Fruit fly (Drosophila melanogaster) whole organism, adult: ENCODE measurements around the gene Cip4.
A peak's percentile ranks its signal among the peaks of the same experiment; 100 is the strongest.

Experiments
- CG11617 ChIP-seq: fragments of 200-800 bp; sonication (Bioruptor generic); optimal IDR thresholded peaks from 2 replicates; lab custom pipeline; 2017; ENCODE audit warnings: mild to moderate bottlenecking, missing biosample characterization, missing genetic modification reagents, missing genetic modification characterization
- CG12768 ChIP-seq: fragments of 200-800 bp; sonication (Bioruptor generic); optimal IDR thresholded peaks from 2 replicates; lab custom pipeline; 2017; ENCODE audit warnings: missing biosample characterization, missing genetic modification characterization, mild to moderate bottlenecking, moderate library complexity, missing genetic modification reagents
- CG14711 ChIP-seq: fragments of 200-800 bp; sonication (Bioruptor generic); optimal IDR thresholded peaks from 2 replicates; lab custom pipeline; 2018; ENCODE audit warnings: missing biosample characterization, mild to moderate bottlenecking, missing genetic modification characterization, moderate library complexity
- CG1620 ChIP-seq: fragments of 200-800 bp; sonication (Bioruptor generic); optimal IDR thresholded peaks from 2 replicates; lab custom pipeline; 2016; ENCODE audit warnings: missing biosample characterization, missing genetic modification characterization
- CG33017 ChIP-seq: fragments of 200-800 bp; sonication (Bioruptor generic); optimal IDR thresholded peaks from 2 replicates; lab custom pipeline; 2018; ENCODE audit warnings: missing biosample characterization, mild to moderate bottlenecking, missing genetic modification characterization, moderate library complexity
- CG5204 ChIP-seq: fragments of 200-800 bp; sonication (Bioruptor generic); optimal IDR thresholded peaks from 2 replicates; lab custom pipeline; 2016; ENCODE audit warnings: missing biosample characterization, missing genetic modification characterization
- CG7045 ChIP-seq: fragments of 200-800 bp; sonication (Bioruptor generic); optimal IDR thresholded peaks from 2 replicates; lab custom pipeline; 2017; ENCODE audit warnings: missing biosample characterization, mild to moderate bottlenecking, missing genetic modification characterization
- CG7101 ChIP-seq: fragments of 200-800 bp; sonication (Bioruptor generic); optimal IDR thresholded peaks from 2 replicates; lab custom pipeline; 2018; ENCODE audit warnings: missing biosample characterization, mild to moderate bottlenecking, missing genetic modification characterization, moderate library complexity
- Clk ChIP-seq: fragments of 200-800 bp; sonication (Bioruptor generic); optimal IDR thresholded peaks from 2 replicates; lab custom pipeline; 2017; ENCODE audit warnings: missing biosample characterization, missing genetic modification characterization
- Crg-1 ChIP-seq: fragments of 200-800 bp; sonication (Bioruptor generic); optimal IDR thresholded peaks from 2 replicates; lab custom pipeline; 2016; ENCODE audit warnings: missing biosample characterization, missing genetic modification characterization
- Hr96 ChIP-seq: fragments of 200-800 bp; sonication (Bioruptor generic); optimal IDR thresholded peaks from 2 replicates; lab custom pipeline; 2016; ENCODE audit warnings: missing biosample characterization, missing genetic modification characterization
- Mnt ChIP-seq: fragments of 200-800 bp; sonication (Bioruptor generic); optimal IDR thresholded peaks from 2 replicates; lab custom pipeline; 2016; ENCODE audit warnings: missing biosample characterization, mild to moderate bottlenecking, missing genetic modification characterization
- bab1 ChIP-seq: fragments of 200-800 bp; sonication (Bioruptor generic); optimal IDR thresholded peaks from 3 replicates; lab custom pipeline; 2019; ENCODE audit warnings: missing biosample characterization, mild to moderate bottlenecking, missing genetic modification characterization, moderate library complexity
- cic ChIP-seq: fragments of 200-800 bp; sonication (Bioruptor generic); optimal IDR thresholded peaks from 2 replicates; lab custom pipeline; 2017; ENCODE audit warnings: missing biosample characterization, mild to moderate bottlenecking, missing genetic modification characterization, moderate library complexity
- cnc ChIP-seq, 2 experiments: fragments of >200 bp; optimal IDR thresholded peaks; 2 replicates each; lab custom pipeline; 2017
- kay ChIP-seq: fragments of 200-800 bp; sonication (Bioruptor generic); peaks from one replicate; lab custom pipeline; 2016; ENCODE audit warnings: missing biosample characterization, missing genetic modification characterization, borderline replicate concordance
- ovo ChIP-seq: fragments of 200-800 bp; sonication (Bioruptor generic); optimal IDR thresholded peaks from 2 replicates; lab custom pipeline; 2016; ENCODE audit warnings: missing biosample characterization, missing genetic modification characterization
- pad ChIP-seq: fragments of 200-800 bp; sonication (Bioruptor generic); optimal IDR thresholded peaks from 3 replicates; lab custom pipeline; 2017; ENCODE audit warnings: missing biosample characterization, missing genetic modification characterization, mild to moderate bottlenecking, moderate library complexity, missing genetic modification reagents
- tj ChIP-seq: fragments of 200-800 bp; sonication (Bioruptor generic); optimal IDR thresholded peaks from 3 replicates; lab custom pipeline; 2017; ENCODE audit warnings: missing biosample characterization, mild to moderate bottlenecking, missing genetic modification characterization, moderate library complexity
- toe ChIP-seq: fragments of 200-800 bp; sonication (Bioruptor generic); optimal IDR thresholded peaks from 2 replicates; lab custom pipeline; 2016; ENCODE audit warnings: missing biosample characterization, missing genetic modification characterization

The Cip4 gene

dm6 chr3L:4322032-4322617, 41.8 kb downstream of the Cip4 start, which contains the start of gene CG15014:
Gene CG15014 (minus strand): TSS chr3L:4322259.
- TF ChIP-seq Clk (no peak), Crg-1 (GFP tag; lab: Kevin White, UChicago) (no peak), ovo (GFP tag; lab: Kevin White, UChicago) (no peak), pad (GFP tag; lab: Kevin White, UChicago) (no peak), bab1 (GFP tag; lab: Kevin White, UChicago) (no peak), tj (GFP tag; lab: Kevin White, UChicago) (peak; percentile 4), CG5204 (GFP tag; lab: Kevin White, UChicago) (no peak), Hr96 (no peak), Mnt (GFP tag; lab: Kevin White, UChicago) (no peak), toe (GFP tag; lab: Kevin White, UChicago) (no peak), CG7045 (GFP tag; lab: Kevin White, UChicago) (no peak), kay (GFP tag; lab: Kevin White, UChicago) (peak; percentile 85), CG33017 (tag; lab: Kevin White, UChicago) (no peak), CG7101 (tag; lab: Kevin White, UChicago) (no peak)

- TF ChIP-seq toe (GFP tag; lab: Kevin White, UChicago) = no peak
- no peak for TF ChIP-seq cnc (optimal IDR thresholded peaks at IDR 0.05; lab: Kevin White, UChicago)
- TF ChIP-seq ovo (GFP tag; lab: Kevin White, UChicago) = no peak
- TF ChIP-seq CG1620 = no peak
- TF ChIP-seq Mnt (GFP tag; lab: Kevin White, UChicago) = peak; percentile 29
- TF ChIP-seq kay (GFP tag; lab: Kevin White, UChicago) = peak; percentile 84
- TF ChIP-seq Hr96 = peak; percentile 1
- peak; percentile 21 for TF ChIP-seq CG12768
- no peak for TF ChIP-seq Clk
- no peak for TF ChIP-seq CG7045 (GFP tag; lab: Kevin White, UChicago)
- TF ChIP-seq CG7101 (tag; lab: Kevin White, UChicago) = peak; percentile 4
- peak; percentile 25 for TF ChIP-seq cic (GFP tag; lab: Kevin White, UChicago)
- TF ChIP-seq bab1 (GFP tag; lab: Kevin White, UChicago) = no peak
- no peak for TF ChIP-seq CG5204 (GFP tag; lab: Kevin White, UChicago)
- no peak for TF ChIP-seq tj (GFP tag; lab: Kevin White, UChicago)
- TF ChIP-seq Crg-1 (GFP tag; lab: Kevin White, UChicago) = no peak
- TF ChIP-seq CG14711 = no peak
- no peak for TF ChIP-seq pad (GFP tag; lab: Kevin White, UChicago)
- TF ChIP-seq CG33017 (tag; lab: Kevin White, UChicago) = no peak
- peak; percentile 8 for TF ChIP-seq CG11617 (GFP tag; lab: Kevin White, UChicago)
Observed at dm6 chr3L:4318677-4319580, 45.0 kb downstream of the Cip4 start, which contains the start of gene PMP34. Gene PMP34 (plus strand): TSS chr3L:4318755.

- peak; percentile 5 for TF ChIP-seq CG5204 (GFP tag; lab: Kevin White, UChicago)
- peak; percentile 37 for TF ChIP-seq toe (GFP tag; lab: Kevin White, UChicago)
- TF ChIP-seq cnc (optimal IDR thresholded peaks at IDR 0.05; lab: Kevin White, UChicago) = no peak
- peak; percentile 73 for TF ChIP-seq Crg-1 (GFP tag; lab: Kevin White, UChicago)
- TF ChIP-seq kay (GFP tag; lab: Kevin White, UChicago) = peak; percentile 84
- peak; percentile 41 for TF ChIP-seq pad (GFP tag; lab: Kevin White, UChicago)
- TF ChIP-seq tj (GFP tag; lab: Kevin White, UChicago) = peak; percentile 67
- peak; percentile 62 for TF ChIP-seq ovo (GFP tag; lab: Kevin White, UChicago)
- TF ChIP-seq CG11617 (GFP tag; lab: Kevin White, UChicago) = no peak
- TF ChIP-seq Mnt (GFP tag; lab: Kevin White, UChicago) = peak; percentile 20
- no peak for TF ChIP-seq CG7045 (GFP tag; lab: Kevin White, UChicago)
- peak; percentile 37 for TF ChIP-seq Hr96
- TF ChIP-seq CG33017 (tag; lab: Kevin White, UChicago) = no peak
- peak; percentile 46 for TF ChIP-seq CG7101 (tag; lab: Kevin White, UChicago)
- TF ChIP-seq CG1620 = peak; percentile 70
- TF ChIP-seq bab1 (GFP tag; lab: Kevin White, UChicago) = peak; percentile 84
- TF ChIP-seq Clk = no peak
Observed at dm6 chr3L:4313299-4313698, 50.6 kb downstream of the Cip4 start, which contains the start of gene Claspin. Gene Claspin (plus strand): TSS chr3L:4313483.

dm6 chr3L:4310604-4311003, 53.3 kb downstream of the Cip4 start:
- TF ChIP-seq toe (GFP tag; lab: Kevin White, UChicago) = no peak
- TF ChIP-seq cic (GFP tag; lab: Kevin White, UChicago) = no peak
- no peak for TF ChIP-seq CG11617 (GFP tag; lab: Kevin White, UChicago)
- TF ChIP-seq CG33017 (tag; lab: Kevin White, UChicago) = no peak
- no peak for TF ChIP-seq cnc (optimal IDR thresholded peaks at IDR 0.05; lab: Kevin White, UChicago)
- TF ChIP-seq Mnt (GFP tag; lab: Kevin White, UChicago) = no peak
- no peak for TF ChIP-seq CG7045 (GFP tag; lab: Kevin White, UChicago)
- TF ChIP-seq Hr96 = no peak
- TF ChIP-seq tj (GFP tag; lab: Kevin White, UChicago) = no peak
- no peak for TF ChIP-seq CG7101 (tag; lab: Kevin White, UChicago)
- no peak for TF ChIP-seq CG5204 (GFP tag; lab: Kevin White, UChicago)
